Worm (Caenorhabditis elegans): ENCODE measurements around the gene rps-13.
A peak's percentile ranks its signal among the peaks of the same experiment; 100 is the strongest.

rps-13 gene

ce11 chrIII:6359171-6359854 lies 15.5 kb downstream of the rps-13 start (continued):
- TF ChIP-seq snpc-4 (GFP tag; optimal IDR thresholded peaks at IDR 0.05) (no peak), snpc-4 (tag; optimal IDR thresholded peaks at IDR 0.05) (no peak)

DNA sequence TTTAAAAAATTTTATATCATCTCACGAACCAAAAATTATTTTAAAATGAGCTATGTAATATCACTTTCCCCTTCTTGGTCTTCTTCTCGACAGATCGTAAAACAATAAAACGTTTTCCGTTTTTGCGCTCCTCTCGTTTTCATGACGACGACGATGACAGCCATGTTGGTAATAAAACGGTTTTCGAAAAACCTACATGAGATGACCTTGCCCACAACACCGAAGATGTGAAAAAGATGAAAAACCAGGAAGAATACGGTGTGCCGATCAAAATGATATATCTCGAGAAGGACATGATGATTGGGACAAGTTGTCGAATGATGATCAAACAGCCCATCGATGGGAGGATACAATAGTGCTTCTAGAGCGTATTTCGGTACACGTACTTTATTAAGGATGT lies 16.1 kb downstream of the rps-13 start:
- no peak for TF ChIP-seq ceh-40 (GFP tag; IDR thresholded peaks at IDR 0.05)
- no peak for TF ChIP-seq atf-7 (tag; optimal IDR thresholded peaks at IDR 0.05)
- no peak for TF ChIP-seq dox-1 (GFP tag; IDR thresholded peaks at IDR 0.05)
- TF ChIP-seq aptf-3 (GFP tag; IDR thresholded peaks at IDR 0.05), result no peak
- TF ChIP-seq unc-62 (GFP tag; optimal IDR thresholded peaks at IDR 0.05), result no peak
- no peak for TF ChIP-seq F57A8.1 (GFP tag; optimal IDR thresholded peaks at IDR 0.05)
- TF ChIP-seq pha-4 (tag; optimal IDR thresholded peaks at IDR 0.05), result no peak
- no peak for TF ChIP-seq let-607 (tag; optimal IDR thresholded peaks at IDR 0.05)
- no peak for TF ChIP-seq ekl-4 (GFP tag; IDR thresholded peaks at IDR 0.05)
- no peak for TF ChIP-seq cebp-1 (GFP tag; IDR thresholded peaks at IDR 0.05)
- TF ChIP-seq cebp-1 (tag; optimal IDR thresholded peaks at IDR 0.05), result no peak

DNA sequence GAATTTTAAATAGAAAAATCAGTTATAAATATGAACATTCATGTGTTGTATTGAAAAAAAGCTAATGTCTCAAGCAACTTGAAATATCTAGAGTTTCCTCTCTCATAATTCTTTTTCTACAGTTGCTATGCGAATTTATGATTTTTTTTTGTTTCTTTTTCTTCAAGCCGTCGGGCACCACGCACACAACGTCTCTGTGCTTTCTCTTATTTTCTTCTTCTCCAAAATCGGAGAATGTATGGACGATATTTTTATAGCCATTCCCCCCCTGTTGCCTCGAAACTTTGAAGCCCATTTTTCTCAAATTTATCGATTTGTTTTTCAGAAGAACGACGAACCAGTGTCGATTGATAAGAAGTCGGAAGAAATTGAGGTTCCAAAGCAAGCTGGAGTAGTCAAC lies 18.0 kb downstream of the rps-13 start:
- no peak for TF ChIP-seq K12H6.12 (tag; optimal IDR thresholded peaks at IDR 0.05)
- no peak for TF ChIP-seq F10E7.11 (tag; optimal IDR thresholded peaks at IDR 0.05)
- no peak for TF ChIP-seq atf-7 (tag; optimal IDR thresholded peaks at IDR 0.05)
- TF ChIP-seq ztf-18 (tag; optimal IDR thresholded peaks at IDR 0.05), result no peak
- TF ChIP-seq ceh-27 (GFP tag; optimal IDR thresholded peaks at IDR 0.05), result no peak
- TF ChIP-seq nhr-90 (tag; optimal IDR thresholded peaks at IDR 0.05), result no peak
- TF ChIP-seq zfh-2 (GFP tag; conservative IDR thresholded peaks at IDR 0.05), result no peak
- no peak for TF ChIP-seq T07F8.4 (tag; optimal IDR thresholded peaks at IDR 0.05)
- TF ChIP-seq ccch-3 (GFP tag; optimal IDR thresholded peaks at IDR 0.05), result no peak
- no peak for TF ChIP-seq dpl-1 (GFP tag; optimal IDR thresholded peaks at IDR 0.05)
- TF ChIP-seq snpc-1.3 (tag; optimal IDR thresholded peaks at IDR 0.05; ENCODE audit: insufficient read depth), result no peak
- no peak for TF ChIP-seq ceh-91 (GFP tag; IDR thresholded peaks at IDR 0.05)
- TF ChIP-seq ceh-40 (GFP tag; IDR thresholded peaks at IDR 0.05), result no peak
- TF ChIP-seq ztf-26 (tag; optimal IDR thresholded peaks at IDR 0.05), result no peak
- TF ChIP-seq dox-1 (GFP tag; IDR thresholded peaks at IDR 0.05), result no peak

DNA sequence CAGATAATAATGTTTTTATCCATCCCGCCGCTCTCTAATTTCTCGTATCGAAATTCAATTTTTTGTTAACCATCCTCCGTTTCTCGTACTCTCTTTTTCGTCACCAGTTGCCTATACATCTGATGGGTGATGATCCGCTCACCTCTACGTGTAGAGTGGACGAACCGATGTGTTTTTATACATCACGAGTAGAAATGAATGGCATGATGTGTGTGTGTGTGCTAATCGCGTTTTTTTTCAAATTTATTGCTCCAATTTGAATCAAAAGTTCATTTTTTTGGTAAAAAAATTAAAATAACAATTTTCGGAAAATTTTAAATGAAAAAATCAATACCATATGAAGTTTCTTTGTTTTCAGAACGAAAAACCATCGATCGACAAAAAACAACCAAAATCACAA lies 18.8 kb downstream of the rps-13 start:
- TF ChIP-seq Y79H2A.3 (GFP tag; conservative IDR thresholded peaks at IDR 0.05) (no peak), cebp-1 (GFP tag; IDR thresholded peaks at IDR 0.05) (0 out of 2 replicates have a peak, but pooled peaks have one; percentile 19), cebp-1 (tag; optimal IDR thresholded peaks at IDR 0.05) (no peak)

DNA sequence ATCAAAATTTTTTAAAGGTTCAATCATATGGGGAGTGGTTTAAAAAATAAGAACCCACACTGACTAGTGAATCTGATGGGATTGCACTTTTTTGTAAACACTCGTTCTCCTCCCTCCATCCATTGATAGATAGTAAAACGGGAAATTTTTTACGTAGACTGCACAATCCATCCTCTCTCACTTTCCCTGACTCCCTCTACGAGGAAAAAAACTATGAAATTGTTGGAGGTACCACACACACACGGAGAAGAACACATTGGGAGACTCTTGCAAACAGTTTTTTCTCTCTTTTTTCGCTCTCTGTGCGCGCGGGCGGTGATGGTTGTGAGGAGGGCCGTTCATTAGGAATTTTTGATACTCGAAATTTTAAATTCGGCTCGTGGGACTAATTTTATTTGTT lies 19.4 kb downstream of the rps-13 start:
- TF ChIP-seq pha-4 (tag; optimal IDR thresholded peaks at IDR 0.05), result no peak
- no peak for TF ChIP-seq lin-54 (GFP tag; optimal IDR thresholded peaks at IDR 0.05)
- no peak for TF ChIP-seq egl-44 (GFP tag; IDR thresholded peaks at IDR 0.05)
- TF ChIP-seq sea-2 (GFP tag; IDR thresholded peaks at IDR 0.05), result no peak

DNA sequence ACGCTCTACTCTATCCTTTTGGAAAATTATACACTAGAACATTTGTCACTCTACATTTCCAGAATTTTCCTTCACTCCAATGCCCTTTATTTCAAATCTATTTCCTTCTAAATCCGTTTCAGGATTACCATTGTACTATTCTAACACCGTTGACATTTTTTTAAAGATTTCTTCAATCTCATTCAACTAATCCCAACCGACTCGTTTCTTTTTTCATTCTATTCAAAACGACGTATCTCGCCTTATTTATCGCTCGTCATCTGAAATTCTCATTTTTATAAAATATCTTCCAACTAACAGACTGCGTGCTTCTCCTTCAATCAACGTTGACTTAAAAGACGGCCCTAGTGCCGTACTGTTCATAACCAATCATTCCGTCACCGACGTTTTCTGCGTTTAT lies 21.7 kb downstream of the rps-13 start, which contains the start of gene akap-1:
TSS of gene akap-1 (plus strand) at position 301 of the 400 bp plus-strand sequence.
- no peak for TF ChIP-seq ztf-26 (tag; optimal IDR thresholded peaks at IDR 0.05)
- no peak for TF ChIP-seq snpc-1.3 (tag; optimal IDR thresholded peaks at IDR 0.05; ENCODE audit: insufficient read depth)

Measured in whole organism, young adult.